Worm (Caenorhabditis elegans) whole organism, dauer: ENCODE measurements around the gene cdc-25.2.

Source experiments
- unc-62 ChIP-seq: sonication (generic microtip); optimal IDR thresholded peaks from 2 replicates; lab custom pipeline; 2017; ENCODE audit warnings: missing biosample characterization, missing genetic modification reagents, missing genetic modification characterization

Gene cdc-25.2

DNA sequence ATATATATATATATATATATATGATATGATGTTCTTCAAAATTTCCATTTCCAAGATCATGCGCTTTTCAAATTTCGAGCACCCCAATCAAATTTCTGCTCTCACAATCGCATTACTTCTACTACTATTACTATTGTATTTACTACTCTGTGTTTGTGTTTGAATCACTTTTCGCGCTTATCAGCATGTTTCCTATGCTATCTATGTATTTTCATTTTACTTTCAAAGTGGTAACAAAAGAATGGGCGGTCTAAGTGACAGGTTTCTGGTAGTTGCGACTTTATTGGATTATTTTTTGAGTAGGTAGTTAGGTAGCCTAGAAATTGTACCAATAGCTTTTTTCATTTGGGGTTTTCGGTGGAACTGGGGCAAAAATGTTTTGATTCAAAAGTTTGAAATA lies 8.8 kb upstream of the cdc-25.2 start:
- TF ChIP-seq unc-62 (GFP tag; lab: Kevin White, UChicago) = no peak

DNA sequence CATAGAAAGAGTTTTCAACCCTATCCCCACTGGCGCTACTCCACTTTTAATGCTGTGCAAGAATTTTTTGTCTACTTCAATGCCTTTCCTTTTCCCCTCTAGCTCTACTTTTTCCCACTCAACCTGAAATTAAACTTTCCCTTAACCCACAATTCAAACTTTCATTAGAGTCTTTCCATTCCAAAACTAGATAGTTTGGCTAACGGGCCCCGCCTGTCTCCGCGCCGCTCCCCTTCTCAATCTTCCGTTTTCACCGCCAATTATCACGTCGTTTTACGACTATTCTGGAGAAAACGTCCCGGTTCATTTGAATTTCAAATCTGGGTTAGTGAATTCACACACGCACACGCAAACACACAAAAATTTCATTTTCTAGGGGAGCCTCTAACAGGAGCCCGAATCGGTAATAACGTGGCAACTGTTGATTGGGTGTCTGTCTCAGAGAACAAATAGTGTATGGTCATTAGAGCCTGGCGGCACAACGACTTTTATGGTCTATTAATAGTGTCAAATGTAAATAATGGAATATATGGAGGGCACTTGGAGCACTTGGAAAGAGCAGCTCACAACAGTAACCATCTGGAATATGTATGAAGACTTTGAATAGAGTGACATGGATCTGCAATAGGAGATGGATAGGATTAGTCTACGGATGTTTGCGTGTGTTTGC lies 3.0 kb downstream of the cdc-25.2 start:
- TF ChIP-seq unc-62 (GFP tag; lab: Kevin White, UChicago) = no peak

DNA sequence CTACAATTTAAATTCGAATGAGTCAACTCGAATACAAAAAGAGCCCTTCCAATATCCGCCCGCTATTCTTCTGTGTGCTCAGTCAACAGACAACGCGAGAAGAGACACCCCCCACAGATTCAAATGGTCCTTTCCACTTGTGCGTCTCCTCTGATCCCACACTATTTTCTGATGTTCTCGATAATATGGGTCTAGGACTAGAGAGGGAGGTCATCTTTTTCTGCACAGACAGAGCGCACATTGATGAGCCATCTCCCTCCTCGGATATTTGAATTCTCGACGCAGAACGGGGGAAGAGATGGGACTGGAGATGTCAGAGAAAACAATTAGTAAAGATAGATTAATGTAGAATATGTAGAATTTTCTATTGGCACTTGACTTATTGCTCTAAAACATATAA lies 3.8 kb downstream of the cdc-25.2 start:
- TF ChIP-seq unc-62 (GFP tag; lab: Kevin White, UChicago) = no peak

DNA sequence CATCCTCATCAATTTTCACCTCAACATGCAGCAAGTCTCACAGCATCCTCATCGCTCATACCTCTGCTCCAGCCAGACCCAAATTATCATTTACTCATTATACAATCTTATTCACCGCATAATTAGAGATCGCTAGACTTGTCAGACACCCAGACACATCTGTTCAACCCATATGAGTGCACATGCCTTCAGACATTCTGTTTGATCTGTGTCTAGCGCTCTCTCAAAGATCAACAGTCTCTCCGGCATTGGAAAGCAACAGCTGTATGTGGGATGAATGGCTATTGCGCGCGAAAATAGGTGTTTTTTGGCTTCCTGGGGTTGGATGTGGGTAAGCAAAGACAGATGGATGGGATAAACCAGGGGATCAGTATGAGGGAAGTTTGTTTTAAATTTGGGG lies 5.7 kb downstream of the cdc-25.2 start:
- no peak for TF ChIP-seq unc-62 (GFP tag; lab: Kevin White, UChicago)

DNA sequence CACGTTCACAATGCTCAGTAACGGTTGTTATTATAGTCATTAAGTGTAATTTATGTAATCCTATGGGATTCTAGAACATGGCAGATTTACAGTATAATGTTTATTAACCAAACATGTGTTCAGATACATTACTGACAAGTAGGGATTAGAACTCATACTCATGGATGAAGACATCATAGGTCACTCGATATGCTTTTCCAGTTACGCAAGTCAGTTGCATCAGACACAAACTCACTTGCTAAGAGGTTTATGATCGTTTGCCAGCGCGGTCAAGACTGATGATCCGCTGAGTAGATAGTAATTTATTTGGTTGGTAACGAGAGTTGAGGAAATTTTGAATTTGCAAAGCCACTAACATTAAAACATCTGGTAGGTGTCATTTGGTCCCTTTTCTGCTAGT lies 7.7 kb downstream of the cdc-25.2 start:
- TF ChIP-seq unc-62 (GFP tag; lab: Kevin White, UChicago) = no peak

DNA sequence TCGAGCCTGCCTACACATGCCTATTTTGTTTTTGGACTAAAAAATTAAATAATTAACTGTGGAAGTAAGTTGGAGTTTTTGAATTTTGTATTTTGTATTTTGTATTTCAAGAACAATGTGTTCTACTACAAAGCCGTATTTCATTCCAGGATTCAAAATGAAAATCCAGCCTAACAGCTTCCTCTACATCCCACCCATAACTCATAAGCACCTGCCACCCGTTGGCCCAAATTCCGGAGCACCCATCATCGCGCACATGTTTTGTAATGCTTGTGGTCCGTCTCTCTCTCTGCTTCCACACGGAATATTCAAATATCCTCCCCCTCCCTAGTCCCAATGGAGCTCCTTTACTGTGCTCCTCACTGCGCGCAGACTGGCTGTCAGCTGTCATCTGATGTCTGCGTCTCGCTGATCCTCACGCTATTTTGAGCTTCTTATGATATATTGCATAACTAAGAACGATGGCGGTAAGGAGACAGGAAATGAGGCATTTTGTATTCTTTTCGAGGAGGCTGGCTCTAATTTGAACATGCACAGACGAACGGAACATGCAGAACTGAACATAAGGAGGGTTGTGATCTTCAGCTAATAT lies 8.7 kb downstream of the cdc-25.2 start:
- TF ChIP-seq unc-62 (GFP tag; lab: Kevin White, UChicago) = no peak

DNA sequence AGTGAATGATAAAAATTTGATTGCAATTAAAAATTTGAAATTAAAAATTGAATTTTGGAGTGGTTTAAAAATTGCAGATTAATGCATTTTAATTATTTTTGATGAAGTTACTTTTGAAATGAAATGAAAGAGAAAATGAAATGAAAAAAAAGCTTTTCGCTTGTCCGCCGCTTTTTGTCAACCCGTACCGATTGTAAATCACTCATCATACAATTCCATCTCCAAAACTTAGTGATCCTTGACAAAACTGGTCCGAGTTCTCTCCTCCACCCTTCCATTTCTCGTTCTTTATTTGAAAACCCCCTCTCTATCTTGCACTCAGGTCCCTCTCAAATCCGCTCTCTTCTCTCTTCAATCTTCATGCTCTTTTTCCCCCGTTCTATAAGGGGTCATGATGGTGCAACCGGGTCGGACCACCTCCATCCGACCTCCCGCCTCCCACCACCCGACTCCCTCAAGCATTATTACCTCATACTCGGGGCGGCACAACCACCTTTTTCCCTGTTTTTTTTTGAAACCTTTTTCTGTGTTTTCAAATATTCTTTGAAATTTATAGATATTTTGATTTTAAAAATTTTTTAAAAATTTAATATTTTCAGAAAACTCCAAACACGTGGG lies 10.3 kb downstream of the cdc-25.2 start:
- no peak for TF ChIP-seq unc-62 (GFP tag; lab: Kevin White, UChicago)

DNA sequence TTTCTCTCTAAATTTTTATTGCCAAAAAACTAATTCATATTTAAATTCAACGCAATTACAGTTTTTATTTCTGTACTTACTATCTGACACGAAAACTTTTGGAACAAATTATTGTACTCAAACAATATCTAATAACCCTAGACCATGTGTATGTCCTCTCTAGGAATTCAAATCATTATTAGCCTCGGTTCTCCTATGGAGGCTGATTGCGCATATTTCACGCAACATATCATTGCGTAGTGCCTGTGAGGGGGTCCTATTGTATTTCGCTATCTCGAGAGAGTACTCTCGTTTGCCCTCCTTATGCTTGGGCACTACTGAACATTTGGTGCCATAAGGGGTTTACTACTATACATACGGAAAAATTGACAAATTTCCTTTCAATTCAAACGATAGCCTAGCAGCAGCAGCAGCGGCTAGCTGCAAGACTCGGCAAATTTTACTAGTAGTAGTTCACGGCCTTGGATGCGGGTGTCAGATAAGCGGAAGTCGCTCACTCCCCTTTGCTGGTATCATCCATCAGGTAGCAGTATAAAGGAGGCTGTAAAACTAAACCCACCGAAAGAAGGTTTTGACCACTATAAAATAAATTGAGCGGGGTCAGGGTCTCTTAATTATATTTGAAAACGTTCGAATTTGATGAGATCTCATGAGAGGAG lies 11.8 kb downstream of the cdc-25.2 start:
- TF ChIP-seq unc-62 (GFP tag; lab: Kevin White, UChicago) = no peak

DNA sequence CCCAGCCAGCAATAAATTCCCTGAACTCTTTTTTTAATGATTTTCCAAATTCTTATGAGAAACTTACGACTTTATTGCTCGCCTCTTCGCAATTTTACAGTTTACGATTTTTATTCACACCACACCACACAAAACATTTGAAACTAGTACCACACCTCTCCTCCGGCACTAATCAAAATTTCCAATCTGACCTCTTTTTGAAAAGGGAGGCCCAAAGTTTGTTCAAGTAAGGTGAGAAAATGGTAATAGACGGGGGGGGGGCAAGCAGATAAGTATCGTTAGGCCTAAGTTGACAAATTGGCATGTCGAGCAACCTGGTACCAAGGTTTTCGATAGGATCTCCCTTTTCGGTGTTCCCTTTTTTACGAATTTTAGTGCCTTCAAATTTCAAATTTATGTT lies 12.9 kb downstream of the cdc-25.2 start:
- no peak for TF ChIP-seq unc-62 (GFP tag; lab: Kevin White, UChicago)

DNA sequence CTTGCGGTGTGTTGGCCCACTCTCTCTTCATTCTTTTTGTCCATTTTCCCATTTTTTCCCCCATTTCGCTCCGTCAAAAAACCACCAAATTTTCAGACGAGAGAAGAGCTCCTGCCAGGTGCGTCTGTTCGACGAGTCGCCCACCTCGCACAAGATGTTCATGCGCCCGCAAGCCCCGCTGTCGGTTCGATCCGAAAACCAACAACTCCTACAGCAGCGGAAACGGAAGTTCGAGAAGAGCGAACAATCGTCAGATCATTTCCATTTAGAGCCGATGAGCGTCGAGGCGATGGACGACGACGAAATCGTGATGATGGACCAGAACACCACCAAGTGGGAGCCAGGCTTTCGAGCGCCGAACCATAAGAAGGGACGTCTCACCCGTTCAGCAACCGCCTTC lies 16.4 kb downstream of the cdc-25.2 start:
- TF ChIP-seq unc-62 (GFP tag; lab: Kevin White, UChicago) = no peak

DNA sequence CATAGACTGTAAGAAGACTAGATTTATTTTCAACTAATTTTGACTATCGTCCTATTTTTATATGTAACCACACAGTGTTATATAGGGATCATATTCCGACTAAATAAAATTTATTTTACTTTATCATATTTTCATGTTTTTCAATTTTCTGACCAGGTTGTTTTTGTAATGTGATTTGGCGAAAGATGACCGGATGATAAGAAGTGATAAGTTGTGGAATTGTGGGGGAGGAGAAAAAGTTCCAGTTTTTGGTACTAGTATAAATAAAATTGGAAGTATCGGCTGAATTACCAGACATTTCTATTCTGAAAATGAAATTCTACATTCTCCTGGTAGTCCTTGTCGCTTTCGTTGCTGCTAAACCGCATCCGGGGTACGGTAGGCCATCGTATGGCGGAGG lies 18.5 kb downstream of the cdc-25.2 start, which contains the start of gene F16B4.7:
F16B4.7 (plus strand) TSS at position 301 of the 400 bp plus-strand sequence.
- no peak for TF ChIP-seq unc-62 (GFP tag; lab: Kevin White, UChicago)

DNA sequence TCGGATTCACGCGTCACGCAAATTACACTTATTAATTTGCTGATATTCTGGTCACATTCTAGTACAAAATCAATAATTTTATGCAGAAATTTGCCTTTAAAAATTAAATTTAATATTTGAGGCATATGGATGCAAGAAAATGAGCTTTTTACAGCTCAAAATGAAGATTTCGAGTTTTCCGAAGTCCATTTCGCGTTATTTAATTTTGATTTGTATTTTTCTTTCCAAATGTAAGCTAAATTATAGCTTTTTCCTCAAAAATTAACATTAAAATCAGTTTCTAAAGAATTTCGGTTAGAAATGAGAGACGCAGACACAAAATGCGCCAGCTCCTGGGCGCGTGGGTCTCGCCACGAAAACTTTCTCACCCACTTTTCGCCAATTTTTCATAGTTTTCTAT lies 20.0 kb downstream of the cdc-25.2 start, which contains the start of gene F16B4.6:
F16B4.6 (plus strand) TSS at position 301 of the 400 bp plus-strand sequence.
- TF ChIP-seq unc-62 (GFP tag; lab: Kevin White, UChicago) = no peak

DNA sequence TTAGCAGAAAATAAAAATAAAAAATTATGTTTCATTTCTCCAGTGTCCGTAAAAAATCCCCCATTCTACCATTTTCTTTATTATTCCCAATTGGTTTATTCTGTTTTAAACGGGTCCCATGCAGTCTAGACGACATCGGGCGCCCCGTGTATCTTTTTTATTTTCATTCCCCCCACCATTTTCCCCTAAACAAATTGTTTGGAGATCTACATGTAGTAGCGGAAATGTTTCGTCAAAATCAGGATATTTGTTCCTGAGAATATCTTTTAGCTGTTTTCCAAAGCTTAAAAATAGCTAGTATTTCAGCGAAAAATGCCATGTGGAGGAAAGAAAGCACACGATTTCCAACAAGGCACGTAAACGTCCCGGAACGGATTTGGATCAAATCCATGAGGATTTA lies 21.3 kb downstream of the cdc-25.2 start, which contains the start of gene F16B4.5:
F16B4.5 (plus strand) TSS at position 301 of the 400 bp plus-strand sequence.
- no peak for TF ChIP-seq unc-62 (GFP tag; lab: Kevin White, UChicago)

DNA sequence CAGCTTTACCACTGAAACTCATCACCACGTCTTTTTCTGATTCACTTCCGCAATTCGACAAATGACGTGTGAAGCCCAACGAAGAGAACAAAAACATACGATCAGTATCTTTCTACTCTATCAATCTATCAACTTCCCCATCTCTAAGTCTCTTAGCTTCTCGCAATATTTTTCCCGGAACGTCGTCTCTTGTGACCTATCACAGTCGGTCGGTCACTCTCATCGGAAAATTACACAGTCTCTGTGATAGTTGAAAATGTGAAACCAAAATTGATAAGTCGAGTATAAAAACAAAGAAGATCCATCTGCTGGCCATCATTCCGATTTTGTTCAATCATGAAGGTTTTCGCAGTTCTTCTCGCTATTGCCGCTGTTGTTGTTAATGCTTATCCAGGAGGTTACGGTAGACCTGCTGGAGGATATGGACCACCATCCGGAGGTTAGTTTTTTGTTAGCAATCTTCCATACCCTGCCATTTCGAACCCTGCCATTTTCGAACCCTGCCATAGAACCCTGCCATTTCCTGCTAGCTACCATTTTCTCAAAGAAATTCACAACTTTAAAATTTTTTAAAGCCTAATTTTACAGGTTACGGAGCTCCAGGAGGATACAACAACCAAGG lies 27.0 kb downstream of the cdc-25.2 start, which contains the start of gene F16B4.4:
F16B4.4 (plus strand) TSS at position 221 of the 622 bp plus-strand sequence.
- no peak for TF ChIP-seq unc-62 (GFP tag; lab: Kevin White, UChicago)

DNA sequence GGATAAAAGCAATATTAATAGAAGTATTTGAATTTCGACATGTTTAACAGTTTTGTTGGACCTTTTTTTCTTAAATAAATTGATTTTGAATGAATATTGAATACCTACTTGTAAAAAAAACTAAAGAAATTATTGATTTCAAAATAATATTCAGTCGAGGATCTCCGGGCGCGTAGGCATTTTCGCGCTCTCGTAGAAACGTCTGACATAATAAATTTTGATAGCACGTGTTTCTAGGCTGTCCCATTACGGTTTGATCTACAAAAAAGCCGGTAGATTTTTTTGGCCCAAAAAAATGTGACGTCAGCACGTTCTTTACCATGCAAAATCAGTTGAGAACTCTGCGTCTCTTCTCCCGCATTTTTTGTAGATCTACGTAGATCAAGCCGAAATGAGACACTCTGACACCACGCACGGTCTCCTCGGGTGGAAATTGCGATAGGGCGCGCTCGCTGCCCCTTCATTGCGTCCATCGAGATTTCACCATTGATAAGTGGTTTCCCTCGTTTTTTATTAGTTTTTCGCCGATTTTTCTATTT lies 27.7 kb downstream of the cdc-25.2 start:
- no peak for TF ChIP-seq unc-62 (GFP tag; lab: Kevin White, UChicago)
